Worm (Caenorhabditis elegans) whole organism, mixed stage, embryonic: ENCODE measurements around the gene srlf-21.

ENCODE experiments used
- M03D4.4 ChIP-seq: sonication (generic microtip); optimal IDR thresholded peaks from 2 replicates; lab custom pipeline; 2017; ENCODE audit warnings: mild to moderate bottlenecking, missing genetic modification characterization, missing compliant biosample characterization
- bed-3 ChIP-seq: fragments of 200-800 bp; sonication (Bioruptor generic); optimal IDR thresholded peaks from 3 replicates; lab custom pipeline; 2018; ENCODE audit warnings: mild to moderate bottlenecking, missing genetic modification characterization, moderate library complexity, missing compliant biosample characterization
- blmp-1 ChIP-seq: fragments of 150-350 bp; optimal IDR thresholded peaks from 2 replicates; lab custom pipeline; 2014; ENCODE audit warnings: missing biosample characterization, missing genetic modification characterization
- ceh-39 ChIP-seq: fragments of 150-350 bp; optimal IDR thresholded peaks from 2 replicates; lab custom pipeline; 2014; ENCODE audit warnings: missing biosample characterization, missing genetic modification characterization
- ceh-43 ChIP-seq: fragments of 200-800 bp; sonication (Bioruptor generic); optimal IDR thresholded peaks from 2 replicates; lab custom pipeline; 2018; ENCODE audit warnings: mild to moderate bottlenecking, missing genetic modification characterization, moderate library complexity, missing compliant biosample characterization
- ceh-83 ChIP-seq: fragments of 200-800 bp; sonication (Bioruptor generic); optimal IDR thresholded peaks from 2 replicates; lab custom pipeline; 2018; ENCODE audit warnings: mild to moderate bottlenecking, missing genetic modification characterization, missing compliant biosample characterization
- ces-1 ChIP-seq: fragments of 150-350 bp; optimal IDR thresholded peaks from 2 replicates; lab custom pipeline; 2014; ENCODE audit warnings: missing biosample characterization, missing genetic modification reagents, missing genetic modification characterization
- cnd-1 ChIP-seq: fragments of 200-800 bp; sonication (Bioruptor generic); optimal IDR thresholded peaks from 2 replicates; lab custom pipeline; 2018; ENCODE audit warnings: mild to moderate bottlenecking, missing genetic modification characterization, missing compliant biosample characterization
- drap-1 ChIP-seq: fragments of 200-800 bp; sonication (Bioruptor generic); optimal IDR thresholded peaks from 3 replicates; lab custom pipeline; 2018; ENCODE audit warnings: mild to moderate bottlenecking, missing genetic modification characterization, missing compliant biosample characterization
- elt-3 ChIP-seq: fragments of 150-350 bp; optimal IDR thresholded peaks from 2 replicates; lab custom pipeline; 2014; ENCODE audit warnings: missing biosample characterization, missing genetic modification characterization
- flh-1 ChIP-seq: fragments of 200-800 bp; sonication (Bioruptor generic); optimal IDR thresholded peaks from 2 replicates; lab custom pipeline; 2018; ENCODE audit warnings: mild to moderate bottlenecking, missing genetic modification characterization, moderate library complexity, missing compliant biosample characterization
- ham-2 ChIP-seq: fragments of 200-800 bp; sonication (Bioruptor generic); optimal IDR thresholded peaks from 2 replicates; lab custom pipeline; 2018; ENCODE audit warnings: mild to moderate bottlenecking, missing genetic modification characterization, missing compliant biosample characterization
- hlh-1 ChIP-seq: fragments of 150-350 bp; optimal IDR thresholded peaks from 2 replicates; lab custom pipeline; 2014; ENCODE audit warnings: missing biosample characterization, missing genetic modification reagents, missing genetic modification characterization
- lin-13 ChIP-seq: fragments of 150-350 bp; optimal IDR thresholded peaks from 2 replicates; lab custom pipeline; 2014; ENCODE audit warnings: missing biosample characterization, missing genetic modification characterization
- lsy-2 ChIP-seq: fragments of 150-350 bp; optimal IDR thresholded peaks from 2 replicates; lab custom pipeline; 2014; ENCODE audit warnings: missing biosample characterization, missing genetic modification characterization
- mab-5 ChIP-seq: fragments of 150-350 bp; optimal IDR thresholded peaks from 2 replicates; lab custom pipeline; 2014; ENCODE audit warnings: missing biosample characterization, missing genetic modification characterization
- mep-1 ChIP-seq: fragments of 150-350 bp; optimal IDR thresholded peaks from 2 replicates; lab custom pipeline; 2017; ENCODE audit warnings: missing biosample characterization, missing genetic modification reagents, missing genetic modification characterization, inconsistent platforms
- mls-2 ChIP-seq: sonication (generic microtip); optimal IDR thresholded peaks from 2 replicates; lab custom pipeline; 2016; ENCODE audit warnings: mild to moderate bottlenecking, missing genetic modification characterization, moderate library complexity, missing compliant biosample characterization
- nhr-12 ChIP-seq: fragments of 150-350 bp; optimal IDR thresholded peaks from 2 replicates; lab custom pipeline; 2014; ENCODE audit warnings: missing biosample characterization, missing genetic modification characterization
- nhr-2 ChIP-seq: fragments of 150-350 bp; optimal IDR thresholded peaks from 2 replicates; lab custom pipeline; 2014; ENCODE audit warnings: missing biosample characterization, missing genetic modification characterization
- nhr-237 ChIP-seq: fragments of 150-350 bp; optimal IDR thresholded peaks from 2 replicates; lab custom pipeline; 2014; ENCODE audit warnings: missing biosample characterization, missing genetic modification characterization
- nhr-28 ChIP-seq: fragments of 150-350 bp; optimal IDR thresholded peaks from 2 replicates; lab custom pipeline; 2014; ENCODE audit warnings: missing biosample characterization, missing genetic modification characterization
- nhr-76 ChIP-seq: sonication (generic microtip); optimal IDR thresholded peaks from 2 replicates; lab custom pipeline; 2017; ENCODE audit warnings: missing biosample characterization, missing genetic modification characterization
- pha-4 ChIP-seq: fragments of 150-350 bp; optimal IDR thresholded peaks from 2 replicates; lab custom pipeline; 2018; ENCODE audit warnings: missing biosample characterization, missing genetic modification reagents, missing genetic modification characterization
- sem-2 ChIP-seq: fragments of 200-800 bp; sonication (Bioruptor generic); optimal IDR thresholded peaks from 2 replicates; lab custom pipeline; 2018; ENCODE audit warnings: mild to moderate bottlenecking, missing genetic modification characterization, missing compliant biosample characterization
- snpc-4 ChIP-seq: fragments of 150-350 bp; optimal IDR thresholded peaks from 2 replicates; lab custom pipeline; 2014; ENCODE audit warnings: missing biosample characterization, missing genetic modification characterization
- sptf-1 ChIP-seq: sonication (generic microtip); optimal IDR thresholded peaks from 2 replicates; lab custom pipeline; 2017; ENCODE audit warnings: mild to moderate bottlenecking, missing genetic modification characterization, moderate library complexity, missing compliant biosample characterization
- tbx-8 ChIP-seq: fragments of 200-800 bp; sonication (Bioruptor generic); optimal IDR thresholded peaks from 2 replicates; lab custom pipeline; 2018; ENCODE audit warnings: mild to moderate bottlenecking, missing genetic modification characterization, moderate library complexity, missing compliant biosample characterization
- unc-120 ChIP-seq: sonication (generic microtip); optimal IDR thresholded peaks from 2 replicates; lab custom pipeline; 2017; ENCODE audit warnings: missing genetic modification characterization, missing compliant biosample characterization; ENCODE audit not compliant: poor library complexity, severe bottlenecking
- unc-62 ChIP-seq: fragments of 150-350 bp; optimal IDR thresholded peaks from 2 replicates; lab custom pipeline; 2014; ENCODE audit warnings: missing biosample characterization, missing genetic modification reagents, missing genetic modification characterization
- zip-8 ChIP-seq: fragments of 150-350 bp; optimal IDR thresholded peaks from 2 replicates; lab custom pipeline; 2014; ENCODE audit warnings: missing biosample characterization, missing genetic modification characterization
- ztf-11 ChIP-seq: fragments of 150-350 bp; optimal IDR thresholded peaks from 2 replicates; lab custom pipeline; 2014; ENCODE audit warnings: missing biosample characterization, missing genetic modification characterization

The srlf-21 gene

ce11 chrV:879171-879570 lies 11.2 kb downstream of the srlf-21 start, which contains the start of gene srg-53:
Gene srg-53 (plus strand): TSS chrV:879471.
- TF ChIP-seq sem-2 (no peak), flh-1 (GFP tag; lab: Kevin White, UChicago) (no peak), nhr-28 (no peak), ztf-11 (tag; lab: Kevin White, UChicago) (no peak), lsy-2 (tag; lab: Kevin White, UChicago) (no peak), M03D4.4 (tag; lab: Kevin White, UChicago) (no peak), sptf-1 (tag; lab: Kevin White, UChicago) (no peak), zip-8 (tag; lab: Kevin White, UChicago) (no peak), unc-62 (GFP tag; lab: Kevin White, UChicago) (no peak), ham-2 (no peak), hlh-1 (no peak), elt-3 (no peak), mep-1 (no peak), snpc-4 (tag; lab: Kevin White, UChicago) (no peak), mls-2 (tag; lab: Kevin White, UChicago) (no peak), ceh-83 (GFP tag; lab: Kevin White, UChicago) (no peak), pha-4 (no peak), blmp-1 (tag; lab: Kevin White, UChicago) (no peak)

ce11 chrV:878567-878966 lies 11.8 kb downstream of the srlf-21 start, which contains the start of gene T02B11.8:
Gene T02B11.8 (minus strand): TSS chrV:878667.
- TF ChIP-seq pha-4 = no peak
- no peak for TF ChIP-seq nhr-2 (tag; lab: Kevin White, UChicago)
- no peak for TF ChIP-seq sptf-1 (tag; lab: Kevin White, UChicago)
- TF ChIP-seq unc-120 = no peak
- TF ChIP-seq lin-13 (tag; lab: Kevin White, UChicago) = no peak
- TF ChIP-seq ham-2 = no peak
- no peak for TF ChIP-seq zip-8 (tag; lab: Kevin White, UChicago)
- TF ChIP-seq ceh-83 (GFP tag; lab: Kevin White, UChicago) = no peak
- no peak for TF ChIP-seq unc-62 (GFP tag; lab: Kevin White, UChicago)
- TF ChIP-seq ceh-43 (GFP tag; lab: Kevin White, UChicago) = no peak
- TF ChIP-seq flh-1 (GFP tag; lab: Kevin White, UChicago) = no peak
- no peak for TF ChIP-seq mab-5 (tag; lab: Kevin White, UChicago)
- TF ChIP-seq nhr-28 = no peak
- no peak for TF ChIP-seq cnd-1 (tag; lab: Kevin White, UChicago)

- TF ChIP-seq lsy-2 (tag; lab: Kevin White, UChicago) (no peak), mep-1 (no peak), nhr-237 (tag; lab: Kevin White, UChicago) (no peak), sptf-1 (tag; lab: Kevin White, UChicago) (no peak), ceh-83 (GFP tag; lab: Kevin White, UChicago) (no peak), unc-120 (no peak), ceh-39 (tag; lab: Kevin White, UChicago) (no peak), tbx-8 (GFP tag; lab: Kevin White, UChicago) (no peak), pha-4 (no peak), sem-2 (no peak), unc-62 (GFP tag; lab: Kevin White, UChicago) (no peak), ztf-11 (tag; lab: Kevin White, UChicago) (no peak), nhr-12 (tag; lab: Kevin White, UChicago) (no peak), drap-1 (no peak), bed-3 (GFP tag; lab: Kevin White, UChicago) (no peak), cnd-1 (tag; lab: Kevin White, UChicago) (no peak), hlh-1 (no peak), flh-1 (GFP tag; lab: Kevin White, UChicago) (no peak)
Measured at ce11 chrV:875945-876344, 14.4 kb downstream of the srlf-21 start, which contains the start of gene T02B11.9. Gene T02B11.9 (plus strand): TSS chrV:876245.

- TF ChIP-seq cnd-1 (tag; lab: Kevin White, UChicago) (no peak), ceh-39 (tag; lab: Kevin White, UChicago) (no peak), lsy-2 (tag; lab: Kevin White, UChicago) (no peak), lin-13 (tag; lab: Kevin White, UChicago) (no peak), nhr-2 (tag; lab: Kevin White, UChicago) (no peak), nhr-76 (tag; lab: Kevin White, UChicago) (no peak), ces-1 (GFP tag; lab: Kevin White, UChicago) (no peak), ceh-83 (GFP tag; lab: Kevin White, UChicago) (no peak), drap-1 (no peak), hlh-1 (no peak), ztf-11 (tag; lab: Kevin White, UChicago) (no peak), sptf-1 (tag; lab: Kevin White, UChicago) (no peak), unc-120 (no peak), pha-4 (no peak), mls-2 (tag; lab: Kevin White, UChicago) (no peak)
Measured at ce11 chrV:871029-871428, 19.3 kb downstream of the srlf-21 start, which contains the start of gene T02B11.4. Gene T02B11.4 (minus strand): TSS chrV:871129.
